Worm (Caenorhabditis elegans) whole organism, young adult: ENCODE data around the gene T25E4.2.

Experiments used
- B0261.1 ChIP-seq: sonication (generic microtip); optimal IDR thresholded peaks from 2 replicates; lab custom pipeline; 2016; ENCODE audit warnings: mild to moderate bottlenecking, missing genetic modification characterization, moderate library complexity, missing compliant biosample characterization
- D2030.7 ChIP-seq: fragments of 200-800 bp; sonication (Bioruptor generic); IDR thresholded peaks from 2 replicates; pipeline ENCODE4 v1.3.6; 2022; ENCODE audit warnings: missing genetic modification reagents, missing genetic modification characterization, missing compliant biosample characterization
- F10E7.11 ChIP-seq: sonication (generic microtip); optimal IDR thresholded peaks from 2 replicates; lab custom pipeline; 2017; ENCODE audit warnings: mild to moderate bottlenecking, missing genetic modification characterization, moderate library complexity, missing compliant biosample characterization
- F23B12.7 ChIP-seq: sonication (generic microtip); optimal IDR thresholded peaks from 2 replicates; lab custom pipeline; 2017; ENCODE audit warnings: missing genetic modification characterization, mild to moderate bottlenecking, missing compliant biosample characterization, antibody characterized with exemption, moderate library complexity; ENCODE audit not compliant: insufficient read depth
- F39B2.1 ChIP-seq: fragments of 200-800 bp; sonication (Bioruptor generic); IDR thresholded peaks from 2 replicates; pipeline ENCODE4 v1.3.6; 2022; ENCODE audit warnings: missing genetic modification reagents, missing genetic modification characterization, missing compliant biosample characterization
- F57A8.1 ChIP-seq: fragments of 200-800 bp; sonication (Bioruptor generic); optimal IDR thresholded peaks from 2 replicates; lab custom pipeline; 2018; ENCODE audit warnings: mild to moderate bottlenecking, missing genetic modification characterization, moderate library complexity, missing compliant biosample characterization
- T07F8.4 ChIP-seq: sonication (generic microtip); optimal IDR thresholded peaks from 2 replicates; lab custom pipeline; 2016; ENCODE audit warnings: mild to moderate bottlenecking, missing genetic modification characterization, moderate library complexity, missing compliant biosample characterization
- Y53F4B.3 ChIP-seq: fragments of 200-800 bp; sonication (Bioruptor generic); IDR thresholded peaks from 2 replicates; pipeline ENCODE4 v1.3.6; 2022; ENCODE audit warnings: missing genetic modification reagents, missing genetic modification characterization, missing compliant biosample characterization
- Y53G8AR.9 ChIP-seq: fragments of 200-800 bp; sonication (Bioruptor generic); conservative IDR thresholded peaks from 2 replicates; pipeline ENCODE4 v1.3.6; 2022; ENCODE audit warnings: missing genetic modification reagents, missing genetic modification characterization, missing compliant biosample characterization
- Y56A3A.18 ChIP-seq: fragments of 200-800 bp; sonication (Bioruptor generic); IDR thresholded peaks from 2 replicates; pipeline ENCODE4 v1.3.6; 2022; ENCODE audit warnings: missing genetic modification reagents, missing genetic modification characterization, missing compliant biosample characterization
- Y79H2A.3 ChIP-seq: fragments of 200-800 bp; sonication (Bioruptor generic); conservative IDR thresholded peaks from 2 replicates; pipeline ENCODE4 v1.3.6; 2022; ENCODE audit warnings: missing genetic modification reagents, missing genetic modification characterization, missing compliant biosample characterization
- akir-1 ChIP-seq: fragments of 200-800 bp; sonication (Bioruptor generic); optimal IDR thresholded peaks from 2 replicates; lab custom pipeline; 2018; ENCODE audit warnings: mild to moderate bottlenecking, missing genetic modification characterization, moderate library complexity, missing compliant biosample characterization
- aptf-3 ChIP-seq: fragments of 200-800 bp; sonication (Bioruptor generic); IDR thresholded peaks from 2 replicates; pipeline ENCODE4 v1.3.6; 2022; ENCODE audit warnings: missing genetic modification characterization, missing compliant biosample characterization
- atf-7 ChIP-seq: sonication (generic microtip); optimal IDR thresholded peaks from 2 replicates; lab custom pipeline; 2017; ENCODE audit warnings: mild to moderate bottlenecking, missing genetic modification characterization, missing compliant biosample characterization
- athp-1 ChIP-seq: sonication (generic microtip); optimal IDR thresholded peaks from 2 replicates; lab custom pipeline; 2017; ENCODE audit warnings: mild to moderate bottlenecking, missing genetic modification characterization, missing compliant biosample characterization
- attf-5 ChIP-seq: fragments of 200-800 bp; sonication (Bioruptor generic); optimal IDR thresholded peaks from 2 replicates; lab custom pipeline; 2018; ENCODE audit warnings: mild to moderate bottlenecking, missing genetic modification characterization, missing compliant biosample characterization
- ccch-3 ChIP-seq: fragments of 200-800 bp; sonication (Bioruptor generic); optimal IDR thresholded peaks from 2 replicates; lab custom pipeline; 2018; ENCODE audit warnings: mild to moderate bottlenecking, missing genetic modification characterization, missing compliant biosample characterization
- ceh-100 ChIP-seq: fragments of 200-800 bp; sonication (Bioruptor generic); IDR thresholded peaks from 2 replicates; pipeline ENCODE4 v1.3.6; 2022; ENCODE audit warnings: missing genetic modification reagents, missing genetic modification characterization, missing compliant biosample characterization
- ceh-79 ChIP-seq: sonication (generic microtip); optimal IDR thresholded peaks from 2 replicates; lab custom pipeline; 2017; ENCODE audit warnings: mild to moderate bottlenecking, missing genetic modification characterization, missing compliant biosample characterization
- chd-7 ChIP-seq: sonication (generic microtip); optimal IDR thresholded peaks from 2 replicates; lab custom pipeline; 2016; ENCODE audit warnings: mild to moderate bottlenecking, missing genetic modification characterization, moderate library complexity, missing compliant biosample characterization
- die-1 ChIP-seq: sonication (generic microtip); optimal IDR thresholded peaks from 2 replicates; lab custom pipeline; 2016; ENCODE audit warnings: missing genotype, mild to moderate bottlenecking, missing genetic modification characterization, missing compliant biosample characterization
- efl-1 ChIP-seq: fragments of 150-350 bp; optimal IDR thresholded peaks from 2 replicates; lab custom pipeline; 2014; ENCODE audit warnings: missing biosample characterization, missing genetic modification reagents, missing genetic modification characterization
- egl-44 ChIP-seq: fragments of 200-800 bp; sonication (Bioruptor generic); IDR thresholded peaks from 2 replicates; pipeline ENCODE4 v1.3.6; 2022; ENCODE audit warnings: missing genetic modification reagents, missing genetic modification characterization, missing compliant biosample characterization
- egrh-3 ChIP-seq: fragments of 200-800 bp; sonication (Bioruptor generic); IDR thresholded peaks from 2 replicates; pipeline ENCODE4 v1.3.6; 2022; ENCODE audit warnings: missing genetic modification reagents, missing genetic modification characterization, missing compliant biosample characterization
- fkh-3 ChIP-seq: sonication (generic microtip); optimal IDR thresholded peaks from 2 replicates; lab custom pipeline; 2016; ENCODE audit warnings: mild to moderate bottlenecking, missing genetic modification characterization, missing compliant biosample characterization
- hlh-26 ChIP-seq: fragments of 200-800 bp; sonication (Bioruptor generic); conservative IDR thresholded peaks from 2 replicates; pipeline ENCODE4 v1.3.6; 2022; ENCODE audit warnings: missing genetic modification reagents, missing genetic modification characterization, missing compliant biosample characterization
- hrde-1 ChIP-seq: sonication (generic microtip); optimal IDR thresholded peaks from 2 replicates; lab custom pipeline; 2016; ENCODE audit warnings: missing genetic modification characterization, mild to moderate bottlenecking, missing compliant biosample characterization, moderate library complexity, missing genotype, missing genetic modification reagents, borderline replicate concordance
- let-607 ChIP-seq, 2 experiments: fragments of 200-800 bp in 1 of 2; sonication (Bioruptor generic) in 1 of 2; sonication (generic microtip) in 1 of 2; optimal IDR thresholded peaks; 2 replicates each; lab custom pipeline; 2016 to 2018; ENCODE audit warnings: mild to moderate bottlenecking in 2 of 2, missing compliant biosample characterization in 2 of 2, missing genetic modification characterization in 2 of 2, moderate library complexity in 2 of 2, missing genotype in 1 of 2
- lin-35 ChIP-seq, 3 experiments: fragments of 150-350 bp in 2 of 3; sonication (generic microtip) in 1 of 3; optimal IDR thresholded peaks; 2 replicates each; lab custom pipeline; 2014 to 2018; ENCODE audit warnings: missing biosample characterization in 3 of 3, missing genetic modification characterization in 3 of 3, missing genetic modification reagents in 3 of 3
- lin-40 ChIP-seq: sonication (generic microtip); optimal IDR thresholded peaks from 2 replicates; lab custom pipeline; 2016; ENCODE audit warnings: missing genetic modification characterization, mild to moderate bottlenecking, missing compliant biosample characterization, missing genotype, missing genetic modification reagents
- madf-6 ChIP-seq: fragments of 200-800 bp; sonication (Bioruptor generic); IDR thresholded peaks from 2 replicates; pipeline ENCODE4 v1.3.6; 2022; ENCODE audit warnings: missing genetic modification reagents, missing genetic modification characterization, missing compliant biosample characterization
- mcd-1 ChIP-seq: fragments of 200-800 bp; sonication (Bioruptor generic); IDR thresholded peaks from 2 replicates; pipeline ENCODE4 v1.3.6; 2022; ENCODE audit warnings: missing genetic modification reagents, missing genetic modification characterization, missing compliant biosample characterization
- mel-28 ChIP-seq: sonication (generic microtip); optimal IDR thresholded peaks from 2 replicates; lab custom pipeline; 2016; ENCODE audit warnings: borderline replicate concordance, mild to moderate bottlenecking, missing genetic modification characterization, missing compliant biosample characterization
- nhr-179 ChIP-seq: sonication (generic microtip); optimal IDR thresholded peaks from 2 replicates; lab custom pipeline; 2016; ENCODE audit warnings: mild to moderate bottlenecking, missing genetic modification characterization, missing compliant biosample characterization
- nhr-90 ChIP-seq: sonication (generic microtip); optimal IDR thresholded peaks from 2 replicates; lab custom pipeline; 2016; ENCODE audit warnings: missing genotype, mild to moderate bottlenecking, missing genetic modification characterization, missing compliant biosample characterization
- sdz-38 ChIP-seq: sonication (generic microtip); optimal IDR thresholded peaks from 2 replicates; lab custom pipeline; 2016; ENCODE audit warnings: missing genotype, missing genetic modification characterization, missing compliant biosample characterization
- snpc-1.3 ChIP-seq: sonication (generic microtip); optimal IDR thresholded peaks from 2 replicates; lab custom pipeline; 2017; ENCODE audit warnings: missing genetic modification characterization, mild to moderate bottlenecking, missing compliant biosample characterization, antibody characterized with exemption, moderate library complexity, missing genotype, missing genetic modification reagents; ENCODE audit not compliant: insufficient read depth
- snpc-4 ChIP-seq, 5 experiments: fragments of 150-350 bp in 1 of 5; sonication (generic microtip) in 4 of 5; optimal IDR thresholded peaks; 2 replicates each; lab custom pipeline; 2014 to 2018; ENCODE audit warnings: missing genetic modification characterization in 5 of 5, missing biosample characterization in 3 of 5, antibody characterized with exemption in 2 of 5, mild to moderate bottlenecking in 2 of 5, missing compliant biosample characterization in 2 of 5, missing genotype in 2 of 5, moderate library complexity in 2 of 5, missing genetic modification reagents in 1 of 5
- somi-1 ChIP-seq: fragments of 200-800 bp; sonication (Bioruptor generic); optimal IDR thresholded peaks from 2 replicates; lab custom pipeline; 2018; ENCODE audit warnings: mild to moderate bottlenecking, missing genetic modification characterization, missing compliant biosample characterization
- sptf-2 ChIP-seq: fragments of 200-800 bp; sonication (Bioruptor generic); optimal IDR thresholded peaks from 2 replicates; lab custom pipeline; 2018; ENCODE audit warnings: mild to moderate bottlenecking, missing genetic modification characterization, missing compliant biosample characterization
- tbp1 ChIP-seq: fragments of 200-800 bp; sonication (Bioruptor generic); optimal IDR thresholded peaks from 2 replicates; lab custom pipeline; 2018; ENCODE audit warnings: mild to moderate bottlenecking, missing genetic modification characterization, missing compliant biosample characterization
- tbx-9 ChIP-seq: sonication (generic microtip); optimal IDR thresholded peaks from 2 replicates; lab custom pipeline; 2016; ENCODE audit warnings: borderline replicate concordance, missing genetic modification characterization, inconsistent platforms, missing compliant biosample characterization
- unc-62 ChIP-seq: fragments of 150-350 bp; optimal IDR thresholded peaks from 2 replicates; lab custom pipeline; 2014; ENCODE audit warnings: missing biosample characterization, missing genetic modification reagents, missing genetic modification characterization
- zfh-2 ChIP-seq: fragments of 200-800 bp; sonication (Bioruptor generic); conservative IDR thresholded peaks from 2 replicates; pipeline ENCODE4 v1.3.6; 2022; ENCODE audit warnings: missing genetic modification reagents, missing genetic modification characterization, missing compliant biosample characterization
- zim-3 ChIP-seq: sonication (generic microtip); optimal IDR thresholded peaks from 2 replicates; lab custom pipeline; 2017; ENCODE audit warnings: mild to moderate bottlenecking, missing genetic modification characterization, moderate library complexity, missing compliant biosample characterization
- ztf-18 ChIP-seq: sonication (generic microtip); optimal IDR thresholded peaks from 2 replicates; lab custom pipeline; 2016; ENCODE audit warnings: missing genotype, mild to moderate bottlenecking, missing genetic modification characterization, missing compliant biosample characterization
- ztf-22 ChIP-seq: fragments of 200-800 bp; sonication (Bioruptor generic); optimal IDR thresholded peaks from 2 replicates; lab custom pipeline; 2018; ENCODE audit warnings: mild to moderate bottlenecking, missing genetic modification characterization, moderate library complexity, missing compliant biosample characterization
- ztf-25 ChIP-seq: fragments of 200-800 bp; sonication (Bioruptor generic); IDR thresholded peaks from 2 replicates; pipeline ENCODE4 v1.3.6; 2022; ENCODE audit warnings: missing genetic modification reagents, missing genetic modification characterization, missing compliant biosample characterization

Gene T25E4.2

ce11 chrII:5544145-5544515, 38.1 kb downstream of the T25E4.2 start (continued):
- no peak for TF ChIP-seq ztf-25 (GFP tag; lab: Robert Waterston, UW)
- TF ChIP-seq let-607 (tag; optimal IDR thresholded peaks at IDR 0.05; lab: Kevin White, UChicago) = no peak
- no peak for TF ChIP-seq D2030.7 (GFP tag; lab: Robert Waterston, UW)
- no peak for TF ChIP-seq akir-1 (GFP tag; lab: Kevin White, UChicago)
- no peak for TF ChIP-seq zfh-2 (GFP tag; lab: Robert Waterston, UW)
- TF ChIP-seq attf-5 (GFP tag; lab: Kevin White, UChicago) = peak; percentile 34
- TF ChIP-seq Y53F4B.3 (GFP tag; lab: Robert Waterston, UW) = no peak
- no peak for TF ChIP-seq nhr-179 (tag; lab: Kevin White, UChicago)
- no peak for TF ChIP-seq zim-3
- no peak for TF ChIP-seq athp-1 (tag; lab: Kevin White, UChicago)
- TF ChIP-seq egrh-3 (GFP tag; lab: Robert Waterston, UW) = no peak
- TF ChIP-seq efl-1 (GFP tag; lab: Kevin White, UChicago) = no peak
- TF ChIP-seq lin-35 (GFP tag; optimal IDR thresholded peaks at IDR 0.05; lab: Kevin White, UChicago) = no peak
- TF ChIP-seq nhr-90 = no peak
- TF ChIP-seq fkh-3 (tag; lab: Kevin White, UChicago) = no peak
- no peak for TF ChIP-seq ceh-100
- no peak for TF ChIP-seq die-1 (tag; lab: Kevin White, UChicago)
- no peak for TF ChIP-seq snpc-1.3
- TF ChIP-seq atf-7 (tag; lab: Kevin White, UChicago) = no peak
- TF ChIP-seq somi-1 (GFP tag; lab: Kevin White, UChicago) = no peak
- TF ChIP-seq F23B12.7 = peak; percentile 25
- no peak for TF ChIP-seq chd-7 (tag; lab: Kevin White, UChicago)
- no peak for TF ChIP-seq Y79H2A.3 (GFP tag; lab: Robert Waterston, UW)
- peak; percentile 93 for TF ChIP-seq snpc-4 (GFP tag; optimal IDR thresholded peaks at IDR 0.05; lab: Kevin White, UChicago)
- TF ChIP-seq snpc-4 (tag; optimal IDR thresholded peaks at IDR 0.05; lab: Kevin White, UChicago) = peak; percentile 98 to 99 (median 98)
- no peak for TF ChIP-seq lin-40 (tag; lab: Kevin White, UChicago)
- TF ChIP-seq T07F8.4 = no peak
- no peak for TF ChIP-seq tbx-9 (tag; lab: Kevin White, UChicago)
- peak; percentile 30; the same call in 1 of the 2 replicates for TF ChIP-seq madf-6
- TF ChIP-seq F10E7.11 (tag; lab: Kevin White, UChicago) = no peak
- peak; percentile 74 for TF ChIP-seq tbp1 (GFP tag; lab: Kevin White, UChicago)
- no peak for TF ChIP-seq ztf-18 (tag; lab: Kevin White, UChicago)
- TF ChIP-seq aptf-3 (GFP tag; lab: Robert Waterston, UW) = no peak; the same call in 1 of the 2 replicates
- no peak for TF ChIP-seq Y56A3A.18
- TF ChIP-seq egl-44 = peak; percentile 62; the same call in 1 of the 2 replicates
- TF ChIP-seq Y53G8AR.9 (GFP tag; lab: Robert Waterston, UW) = peak; percentile 37
- TF ChIP-seq hlh-26 (GFP tag; lab: Robert Waterston, UW) = no peak
- TF ChIP-seq F39B2.1 (GFP tag; lab: Robert Waterston, UW) = no peak
- TF ChIP-seq sdz-38 (tag; lab: Kevin White, UChicago) = no peak
- TF ChIP-seq mel-28 = no peak
- no peak for TF ChIP-seq F57A8.1
- TF ChIP-seq unc-62 = no peak
- TF ChIP-seq B0261.1 = no peak
- no peak for TF ChIP-seq ceh-79 (tag; lab: Kevin White, UChicago)
- peak; percentile 61 for TF ChIP-seq mcd-1
- TF ChIP-seq sptf-2 (GFP tag; lab: Kevin White, UChicago) = no peak
- TF ChIP-seq hrde-1 (tag; lab: Kevin White, UChicago) = no peak
- TF ChIP-seq ztf-22 (GFP tag; lab: Kevin White, UChicago) = peak; percentile 50
- TF ChIP-seq ccch-3 (GFP tag; lab: Kevin White, UChicago) = no peak
